Worm (Caenorhabditis elegans) whole organism, young adult: ENCODE measurements around the gene H40L08.7.

Source experiments
- Y67H2A.10 ChIP-seq: fragments of 200-800 bp; sonication (Bioruptor generic); conservative IDR thresholded peaks from 2 replicates; pipeline ENCODE4 v1.3.6; 2022; ENCODE audit warnings: missing genetic modification reagents, missing genetic modification characterization, missing compliant biosample characterization
- ama-1 ChIP-seq, 3 experiments: fragments of 150-350 bp in 1 of 3; sonication (generic microtip) in 2 of 3; optimal IDR thresholded peaks; 2 replicates each; lab custom pipeline; 2014 to 2018; ENCODE audit warnings: missing biosample characterization in 2 of 3, missing genetic modification characterization in 2 of 3, missing genetic modification reagents in 2 of 3
- egl-18 ChIP-seq: fragments of 200-800 bp; sonication (Bioruptor generic); IDR thresholded peaks from 2 replicates; pipeline ENCODE4 v1.3.6; 2022; ENCODE audit warnings: missing genetic modification reagents, missing genetic modification characterization, missing compliant biosample characterization
- ets-4 ChIP-seq: fragments of 200-800 bp; sonication (Bioruptor generic); optimal IDR thresholded peaks from 2 replicates; lab custom pipeline; 2018; ENCODE audit warnings: mild to moderate bottlenecking, missing genetic modification characterization, missing compliant biosample characterization
- hmg-1.2 ChIP-seq: fragments of 200-800 bp; sonication (Bioruptor generic); IDR thresholded peaks from 2 replicates; pipeline ENCODE4 v1.3.6; 2022; ENCODE audit warnings: missing genetic modification reagents, missing genetic modification characterization, missing compliant biosample characterization
- lin-35 ChIP-seq, 3 experiments: fragments of 150-350 bp in 2 of 3; sonication (generic microtip) in 1 of 3; optimal IDR thresholded peaks; 2 replicates each; lab custom pipeline; 2014 to 2018; ENCODE audit warnings: missing biosample characterization in 3 of 3, missing genetic modification characterization in 3 of 3, missing genetic modification reagents in 3 of 3
- mxl-1 ChIP-seq: sonication (generic microtip); optimal IDR thresholded peaks from 2 replicates; lab custom pipeline; 2016; ENCODE audit warnings: missing genetic modification characterization, missing compliant biosample characterization
- nfya-1 ChIP-seq: sonication (generic microtip); optimal IDR thresholded peaks from 2 replicates; lab custom pipeline; 2017; ENCODE audit warnings: antibody characterized with exemption, missing compliant biosample characterization, missing genetic modification characterization, borderline replicate concordance; ENCODE audit not compliant: insufficient read depth
- pha-4 ChIP-seq: fragments of 150-350 bp; sonication (generic microtip); optimal IDR thresholded peaks from 2 replicates; lab custom pipeline; 2014; ENCODE audit warnings: missing biosample characterization, missing genetic modification reagents, missing genetic modification characterization
- unc-130 ChIP-seq: sonication (generic microtip); optimal IDR thresholded peaks from 2 replicates; lab custom pipeline; 2016; ENCODE audit warnings: missing genetic modification reagents, missing genetic modification characterization, missing compliant biosample characterization
- unc-62 ChIP-seq: fragments of 150-350 bp; optimal IDR thresholded peaks from 2 replicates; lab custom pipeline; 2014; ENCODE audit warnings: missing biosample characterization, missing genetic modification reagents, missing genetic modification characterization

ce11 chrX:15057900-15058299, 19.6 kb downstream of the H40L08.7 start:
- TF ChIP-seq mxl-1 (tag; lab: Kevin White, UChicago): no peak
- no peak for TF ChIP-seq egl-18
- no peak for TF ChIP-seq hmg-1.2 (GFP tag; lab: Robert Waterston, UW)
- no peak for TF ChIP-seq nfya-1 (tag; lab: Kevin White, UChicago)
- no peak for TF ChIP-seq unc-62 (GFP tag; lab: Kevin White, UChicago)
- no peak for TF ChIP-seq Y67H2A.10 (GFP tag; lab: Robert Waterston, UW)
- no peak for TF ChIP-seq pha-4 (tag; lab: Kevin White, UChicago)
- no peak for TF ChIP-seq ets-4 (GFP tag; lab: Kevin White, UChicago)
- TF ChIP-seq unc-130 (GFP tag; lab: Kevin White, UChicago): no peak
- no peak for TF ChIP-seq ama-1 (optimal IDR thresholded peaks at IDR 0.05; lab: Kevin White, UChicago)
- TF ChIP-seq ama-1 (GFP tag; optimal IDR thresholded peaks at IDR 0.05; lab: Kevin White, UChicago): no peak
- TF ChIP-seq lin-35 (GFP tag; optimal IDR thresholded peaks at IDR 0.05; lab: Kevin White, UChicago): no peak
